Fruit fly (Drosophila melanogaster) whole organism, embryonic: ENCODE results near the gene AANATL7.

Experiments used
- CG10267 ChIP-seq: fragments of 200-800 bp; sonication (Bioruptor generic); optimal IDR thresholded peaks from 2 replicates; lab custom pipeline; 2018; ENCODE audit warnings: missing biosample characterization, mild to moderate bottlenecking, missing genetic modification characterization, moderate library complexity
- CG10543 ChIP-seq: fragments of 200-800 bp; sonication (Bioruptor generic); optimal IDR thresholded peaks from 3 replicates; lab custom pipeline; 2017; ENCODE audit warnings: missing biosample characterization, mild to moderate bottlenecking, missing genetic modification characterization, moderate library complexity
- CG10979 ChIP-seq: fragments of 200-800 bp; sonication (Bioruptor generic); optimal IDR thresholded peaks from 2 replicates; lab custom pipeline; 2018; ENCODE audit warnings: missing biosample characterization, mild to moderate bottlenecking, missing genetic modification characterization, moderate library complexity
- CG11560 ChIP-seq: fragments of 200-800 bp; sonication (Bioruptor generic); IDR thresholded peaks from 3 replicates; pipeline ENCODE4 v1.3.6; 2022; ENCODE audit warnings: missing biosample characterization, missing genetic modification characterization
- CG1233 ChIP-seq: fragments of 200-800 bp; sonication (Bioruptor generic); optimal IDR thresholded peaks from 4 replicates; lab custom pipeline; 2018; ENCODE audit warnings: missing biosample characterization, mild to moderate bottlenecking, missing genetic modification characterization
- CG12659 ChIP-seq: fragments of 200-800 bp; sonication (Bioruptor generic); optimal IDR thresholded peaks from 3 replicates; lab custom pipeline; 2017; ENCODE audit warnings: mild to moderate bottlenecking, missing biosample characterization, missing genetic modification reagents, missing genetic modification characterization
- CG13775 ChIP-seq: fragments of 200-800 bp; sonication (Bioruptor generic); optimal IDR thresholded peaks from 3 replicates; lab custom pipeline; 2017; ENCODE audit warnings: missing biosample characterization, mild to moderate bottlenecking, missing genetic modification characterization
- CG16815 ChIP-seq: fragments of 200-800 bp; sonication (Bioruptor generic); optimal IDR thresholded peaks from 3 replicates; lab custom pipeline; 2017; ENCODE audit warnings: missing biosample characterization, mild to moderate bottlenecking, missing genetic modification characterization
- CG17359 ChIP-seq: fragments of 200-800 bp; sonication (Bioruptor generic); optimal IDR thresholded peaks from 3 replicates; lab custom pipeline; 2018; ENCODE audit warnings: missing biosample characterization, mild to moderate bottlenecking, missing genetic modification characterization, moderate library complexity
- CG17612 ChIP-seq: fragments of 200-800 bp; sonication (Bioruptor generic); IDR thresholded peaks from 2 replicates; pipeline ENCODE4 v1.3.6; 2022; ENCODE audit warnings: missing biosample characterization, missing genetic modification characterization
- CG2875 ChIP-seq: fragments of 200-800 bp; sonication (Bioruptor generic); optimal IDR thresholded peaks from 2 replicates; lab custom pipeline; 2017; ENCODE audit warnings: missing biosample characterization, mild to moderate bottlenecking, missing genetic modification characterization, missing genetic modification reagents
- CG30431 ChIP-seq: fragments of 200-800 bp; sonication (Bioruptor generic); optimal IDR thresholded peaks from 2 replicates; lab custom pipeline; 2017; ENCODE audit warnings: missing biosample characterization, missing genetic modification characterization
- CG31224 ChIP-seq: fragments of 200-800 bp; sonication (Bioruptor generic); IDR thresholded peaks from 2 replicates; pipeline ENCODE4 v1.3.6; 2022; ENCODE audit warnings: missing biosample characterization, missing genetic modification characterization
- CG31441 ChIP-seq: fragments of 200-800 bp; sonication (Bioruptor generic); IDR thresholded peaks from 2 replicates; pipeline ENCODE4 v1.3.6; 2022; ENCODE audit warnings: missing biosample characterization, missing genetic modification characterization
- CG34422 ChIP-seq: fragments of 200-800 bp; sonication (Bioruptor generic); IDR thresholded peaks from 3 replicates; pipeline ENCODE4 v1.3.6; 2022; ENCODE audit warnings: missing biosample characterization, missing genetic modification characterization
- CG6272 ChIP-seq: fragments of 200-800 bp; sonication (Bioruptor generic); IDR thresholded peaks from 2 replicates; pipeline ENCODE4 v1.3.6; 2022; ENCODE audit warnings: missing biosample characterization, missing genetic modification characterization
- CG8281 ChIP-seq: fragments of 200-800 bp; sonication (Bioruptor generic); optimal IDR thresholded peaks from 2 replicates; lab custom pipeline; 2018; ENCODE audit warnings: missing biosample characterization, mild to moderate bottlenecking, missing genetic modification characterization, moderate library complexity
- CG9817 ChIP-seq: fragments of 200-800 bp; sonication (Bioruptor generic); optimal IDR thresholded peaks from 2 replicates; lab custom pipeline; 2018; ENCODE audit warnings: missing biosample characterization, mild to moderate bottlenecking, missing genetic modification characterization, moderate library complexity
- D19B ChIP-seq: fragments of 200-800 bp; sonication (Bioruptor generic); optimal IDR thresholded peaks from 2 replicates; lab custom pipeline; 2017; ENCODE audit warnings: missing biosample characterization, mild to moderate bottlenecking, missing genetic modification characterization
- Deaf1 ChIP-seq: fragments of 200-800 bp; optimal IDR thresholded peaks from 3 replicates; lab custom pipeline; 2019; ENCODE audit warnings: missing biosample characterization, mild to moderate bottlenecking, missing genetic modification characterization, moderate library complexity
- Elba2 ChIP-seq: fragments of 200-800 bp; sonication (Bioruptor generic); optimal IDR thresholded peaks from 3 replicates; lab custom pipeline; 2016; ENCODE audit warnings: missing biosample characterization, missing genetic modification characterization
- GATAe ChIP-seq: fragments of 200-800 bp; sonication (Bioruptor generic); conservative IDR thresholded peaks from 2 replicates; pipeline ENCODE4 v1.3.6; 2022; ENCODE audit warnings: missing biosample characterization, missing genetic modification characterization
- HLH3B ChIP-seq: fragments of 200-800 bp; sonication (Bioruptor generic); IDR thresholded peaks from 2 replicates; pipeline ENCODE4 v1.3.6; 2022; ENCODE audit warnings: missing biosample characterization, missing genetic modification characterization
- HLH4C ChIP-seq: fragments of 200-800 bp; sonication (Bioruptor generic); IDR thresholded peaks from 3 replicates; pipeline ENCODE4 v1.3.6; 2022; ENCODE audit warnings: missing biosample characterization, missing genetic modification characterization; ENCODE audit not compliant: partially characterized antibody
- HmgZ ChIP-seq: fragments of 200-800 bp; sonication (Bioruptor generic); optimal IDR thresholded peaks from 2 replicates; lab custom pipeline; 2018; ENCODE audit warnings: missing biosample characterization, mild to moderate bottlenecking, missing genetic modification characterization
- Hsf ChIP-seq: fragments of 200-800 bp; sonication (Bioruptor generic); optimal IDR thresholded peaks from 3 replicates; lab custom pipeline; 2016; ENCODE audit warnings: missing biosample characterization, missing genetic modification characterization
- NK7.1 ChIP-seq: fragments of 200-800 bp; sonication (Bioruptor generic); optimal IDR thresholded peaks from 3 replicates; lab custom pipeline; 2016; ENCODE audit warnings: missing biosample characterization, missing genetic modification characterization
- Ravus ChIP-seq: fragments of 200-800 bp; sonication (Bioruptor generic); IDR thresholded peaks from 2 replicates; pipeline ENCODE4 v1.3.6; 2022; ENCODE audit warnings: missing biosample characterization, missing genetic modification characterization
- Side ChIP-seq: fragments of 200-800 bp; sonication (Bioruptor generic); optimal IDR thresholded peaks from 2 replicates; lab custom pipeline; 2016; ENCODE audit warnings: missing biosample characterization, missing genetic modification characterization
- Sin3A ChIP-seq: fragments of >200 bp; optimal IDR thresholded peaks from 2 replicates; lab custom pipeline; 2018
- al ChIP-seq: fragments of 200-800 bp; sonication (Bioruptor generic); IDR thresholded peaks from 2 replicates; pipeline ENCODE4 v1.3.6; 2022; ENCODE audit warnings: missing biosample characterization, missing genetic modification characterization
- chif ChIP-seq, 2 experiments: fragments of 200-800 bp; sonication (Bioruptor generic); optimal IDR thresholded peaks; 3 replicates each; lab custom pipeline; 2016; ENCODE audit warnings: missing biosample characterization in 2 of 2, missing genetic modification characterization in 2 of 2
- croc ChIP-seq: fragments of 200-800 bp; sonication (Bioruptor generic); conservative IDR thresholded peaks from 3 replicates; pipeline ENCODE4 v1.3.6; 2022; ENCODE audit warnings: missing biosample characterization, missing genetic modification characterization
- en ChIP-seq: fragments of 200-800 bp; sonication (Bioruptor generic); optimal IDR thresholded peaks from 2 replicates; lab custom pipeline; 2016; ENCODE audit warnings: missing biosample characterization, missing genetic modification characterization
- eve ChIP-seq, 2 experiments: fragments of >200 bp; optimal IDR thresholded peaks; 2 replicates each; lab custom pipeline; 2017; ENCODE audit warnings: missing biosample characterization in 2 of 2, missing genetic modification characterization in 2 of 2
- ewg ChIP-seq: fragments of 200-800 bp; sonication (Bioruptor generic); optimal IDR thresholded peaks from 3 replicates; lab custom pipeline; 2017; ENCODE audit warnings: mild to moderate bottlenecking, missing biosample characterization, missing genetic modification reagents, missing genetic modification characterization
- fd3F ChIP-seq: fragments of 200-800 bp; sonication (Bioruptor generic); optimal IDR thresholded peaks from 2 replicates; lab custom pipeline; 2018; ENCODE audit warnings: missing biosample characterization, mild to moderate bottlenecking, missing genetic modification characterization, moderate library complexity
- fu2 ChIP-seq: fragments of 200-800 bp; sonication (Bioruptor generic); optimal IDR thresholded peaks from 2 replicates; lab custom pipeline; 2016; ENCODE audit warnings: missing biosample characterization, missing genetic modification characterization
- gce ChIP-seq: fragments of 200-800 bp; sonication (Bioruptor generic); IDR thresholded peaks from 3 replicates; pipeline ENCODE4 v1.3.6; 2022; ENCODE audit warnings: missing biosample characterization, missing genetic modification characterization
- gsb ChIP-seq: fragments of 200-800 bp; sonication (Bioruptor generic); IDR thresholded peaks from 2 replicates; pipeline ENCODE4 v1.3.6; 2022; ENCODE audit warnings: missing biosample characterization, missing genetic modification characterization
- her ChIP-seq: fragments of 200-800 bp; sonication (Bioruptor generic); optimal IDR thresholded peaks from 2 replicates; lab custom pipeline; 2016; ENCODE audit warnings: missing biosample characterization, missing genetic modification characterization
- inv ChIP-seq: fragments of 200-800 bp; sonication (Bioruptor generic); IDR thresholded peaks from 2 replicates; pipeline ENCODE4 v1.3.6; 2022; ENCODE audit warnings: missing biosample characterization, missing genetic modification characterization; ENCODE audit not compliant: partially characterized antibody
- lbe ChIP-seq: fragments of 200-800 bp; sonication (Bioruptor generic); optimal IDR thresholded peaks from 2 replicates; lab custom pipeline; 2016; ENCODE audit warnings: missing biosample characterization, mild to moderate bottlenecking, missing genetic modification characterization
- onecut ChIP-seq: fragments of 200-800 bp; sonication (Bioruptor generic); IDR thresholded peaks from 2 replicates; pipeline ENCODE4 v1.3.6; 2022; ENCODE audit warnings: missing biosample characterization, missing genetic modification characterization
- p53 ChIP-seq: fragments of 200-800 bp; sonication (Bioruptor generic); optimal IDR thresholded peaks from 2 replicates; lab custom pipeline; 2016; ENCODE audit warnings: missing biosample characterization, missing genetic modification characterization
- shn ChIP-seq: fragments of 200-800 bp; sonication (Bioruptor generic); optimal IDR thresholded peaks from 3 replicates; lab custom pipeline; 2016; ENCODE audit warnings: missing biosample characterization, missing genetic modification characterization
- sim ChIP-seq: fragments of 200-800 bp; sonication (Bioruptor generic); IDR thresholded peaks from 2 replicates; pipeline ENCODE4 v1.3.6; 2022; ENCODE audit warnings: missing biosample characterization, missing genetic modification characterization
- slp2 ChIP-seq: fragments of 200-800 bp; sonication (Bioruptor generic); optimal IDR thresholded peaks from 2 replicates; lab custom pipeline; 2016; ENCODE audit warnings: missing biosample characterization, missing genetic modification characterization
- tll ChIP-seq, 2 experiments: fragments of 200-800 bp in 1 of 2; fragments of >200 bp in 1 of 2; sonication (Bioruptor generic) in 1 of 2; optimal IDR thresholded peaks; 2 replicates each; lab custom pipeline; 2017 to 2019; ENCODE audit warnings: missing biosample characterization in 2 of 2, missing genetic modification characterization in 2 of 2, mild to moderate bottlenecking in 1 of 2, moderate library complexity in 1 of 2
- wdn ChIP-seq: fragments of 200-800 bp; sonication (Bioruptor generic); IDR thresholded peaks from 2 replicates; pipeline ENCODE4 v1.3.6; 2022; ENCODE audit warnings: missing biosample characterization, missing genetic modification characterization

The AANATL7 gene

DNA sequence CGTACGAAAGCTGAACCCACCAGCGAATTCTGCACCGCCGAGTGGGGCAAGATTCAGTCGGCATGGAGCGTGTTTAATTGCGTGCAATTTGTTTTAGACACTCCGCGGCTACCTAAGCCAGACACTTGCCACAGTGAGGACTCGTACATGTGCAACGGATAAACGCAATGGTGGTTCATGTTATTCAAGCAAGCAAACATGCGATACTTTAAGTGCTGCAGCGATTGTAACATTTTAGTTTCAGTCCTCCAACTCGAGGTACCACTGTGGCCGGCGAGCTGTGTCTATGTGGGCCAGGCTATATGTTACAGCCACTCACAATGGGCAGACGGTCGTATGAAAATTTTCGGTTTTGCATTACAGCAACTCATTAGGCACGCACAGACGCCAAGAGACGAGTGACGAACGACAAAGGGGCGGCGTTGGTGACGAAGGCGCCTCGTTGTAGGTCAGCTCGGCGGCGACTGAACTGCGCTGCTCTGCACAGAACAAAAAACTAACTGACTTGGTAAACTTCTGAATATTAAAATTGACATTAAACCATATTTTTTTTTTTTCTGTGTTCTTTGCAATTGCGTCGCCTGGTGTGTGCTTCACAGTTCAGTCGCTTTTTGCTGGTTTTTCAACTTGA, 46.8 kb upstream of the AANATL7 start (continued):
- TF ChIP-seq en (GFP tag; lab: Kevin White, UChicago) (no peak), wdn (GFP tag; lab: Robert Waterston, UW) (peak; percentile 53; the same call in 1 of the 2 replicates), CG6272 (GFP tag; lab: Robert Waterston, UW) (peak; percentile 38; the same call in 1 of the 2 replicates), al (GFP tag; lab: Robert Waterston, UW) (peak; percentile 46; the same call in 1 of the 2 replicates), croc (GFP tag; lab: Robert Waterston, UW) (no peak; the same call in 2 of the 3 replicates), chif (GFP tag; optimal IDR thresholded peaks at IDR 0.05; lab: Kevin White, UChicago) (peak; percentile 30 to 55), Elba2 (no peak), Sin3A (no peak), CG10267 (tag; lab: Kevin White, UChicago) (no peak), CG9817 (tag; lab: Kevin White, UChicago) (peak; percentile 67), CG11560 (tag; lab: Robert Waterston, UW) (0 out of 3 replicates have a peak, but pooled peaks have one; percentile 34), CG13775 (GFP tag; lab: Kevin White, UChicago) (no peak), her (peak; percentile 64), fu2 (GFP tag; lab: Kevin White, UChicago) (peak; percentile 49), CG16815 (GFP tag; lab: Kevin White, UChicago) (peak; percentile 31), HLH3B (GFP tag; lab: Robert Waterston, UW) (peak; percentile 70), CG17612 (GFP tag; lab: Robert Waterston, UW) (no peak), D19B (GFP tag; lab: Kevin White, UChicago) (peak; percentile 7), shn (GFP tag; lab: Kevin White, UChicago) (no peak), CG31441 (GFP tag; lab: Robert Waterston, UW) (peak; percentile 49), CG1233 (GFP tag; lab: Kevin White, UChicago) (no peak), Ravus (GFP tag; lab: Robert Waterston, UW) (peak; percentile 19; the same call in 1 of the 2 replicates), ewg (GFP tag; lab: Kevin White, UChicago) (peak; percentile 37), tll (GFP tag; optimal IDR thresholded peaks at IDR 0.05; lab: Kevin White, UChicago) (no peak), CG31224 (GFP tag; lab: Robert Waterston, UW) (0 out of 2 replicates have a peak, but pooled peaks have one; percentile 9), lbe (GFP tag; lab: Kevin White, UChicago) (no peak), CG2875 (no peak), Hsf (GFP tag; lab: Kevin White, UChicago) (peak; percentile 63), CG10979 (tag; lab: Kevin White, UChicago) (peak; percentile 8), GATAe (GFP tag; lab: Robert Waterston, UW) (no peak), gce (GFP tag; lab: Robert Waterston, UW) (peak; percentile 50; the same call in 1 of the 3 replicates), CG10543 (GFP tag; lab: Kevin White, UChicago) (no peak), HLH4C (GFP tag; lab: Robert Waterston, UW) (no peak), CG12659 (GFP tag; lab: Kevin White, UChicago) (peak; percentile 41), Deaf1 (tag; lab: Kevin White, UChicago) (peak; percentile 13), HmgZ (tag; lab: Kevin White, UChicago) (peak; percentile 31), CG8281 (tag; lab: Kevin White, UChicago) (peak; percentile 3), gsb (GFP tag; lab: Robert Waterston, UW) (no peak), NK7.1 (GFP tag; lab: Kevin White, UChicago) (no peak), Side (peak; percentile 48), slp2 (GFP tag; lab: Kevin White, UChicago) (peak; percentile 27), CG34422 (GFP tag; lab: Robert Waterston, UW) (peak; percentile 68; the same call in 2 of the 3 replicates), sim (GFP tag; lab: Robert Waterston, UW) (no peak), eve (GFP tag; optimal IDR thresholded peaks at IDR 0.05; lab: Kevin White, UChicago) (no peak), onecut (GFP tag; lab: Robert Waterston, UW) (peak; percentile 49), inv (GFP tag; lab: Robert Waterston, UW) (no peak), CG30431 (peak; percentile 39), fd3F (GFP tag; lab: Kevin White, UChicago) (peak; percentile 61), CG17359 (tag; lab: Kevin White, UChicago) (peak; percentile 67), p53 (no peak)
